Worm (Caenorhabditis elegans): ENCODE results near the gene bath-15.

ce11 chrIII:7773791-7774190, 2.0 kb downstream of the bath-15 start:
- no peak for TF ChIP-seq ama-1 (optimal IDR thresholded peaks at IDR 0.05)
- TF ChIP-seq ama-1 (GFP tag; optimal IDR thresholded peaks at IDR 0.05) = peak in 1 of 2 experiments; percentile 36
- TF ChIP-seq snpc-1.3 (tag; optimal IDR thresholded peaks at IDR 0.05; ENCODE audit: insufficient read depth) = no peak
- no peak for TF ChIP-seq rpc-1 (optimal IDR thresholded peaks at IDR 0.05)
- no peak for TF ChIP-seq rpc-1 (tag; optimal IDR thresholded peaks at IDR 0.05)
- no peak for TF ChIP-seq mel-28 (tag; optimal IDR thresholded peaks at IDR 0.05; ENCODE audit: borderline replicate concordance)
- no peak for TF ChIP-seq let-526 (GFP tag; IDR thresholded peaks at IDR 0.05)
- no peak for TF ChIP-seq dpl-1 (GFP tag; optimal IDR thresholded peaks at IDR 0.05)
- TF ChIP-seq egl-18 (GFP tag; IDR thresholded peaks at IDR 0.05) = no peak
- TF ChIP-seq nhr-179 (tag; optimal IDR thresholded peaks at IDR 0.05) = no peak
- TF ChIP-seq F52B5.7 (tag; optimal IDR thresholded peaks at IDR 0.05) = no peak

Data from whole organism, young adult.